In genomic region chr3L:15532368-15533030, dm6 we compare ENCODE assay signal across 1 fruit fly cellular context.
TF ChIP-seq lines count a peak whose summit lies in the region.

No protein-coding gene starts in this region.

TF ChIP-seq in whole organism, embryonic, 481 proteins besides CTCF, POLR2A, EP300 and RAD21 (continued from another document and continues in another):
- no peak for TF ChIP-seq CG10209 (GFP tag; optimal IDR thresholded peaks at IDR 0.05; lab: Kevin White, UChicago)
- no peak for TF ChIP-seq unpg (GFP tag; optimal IDR thresholded peaks at IDR 0.05; lab: Kevin White, UChicago)
- TF ChIP-seq Dfd (GFP tag; optimal IDR thresholded peaks at IDR 0.05; lab: Kevin White, UChicago) = no peak
- TF ChIP-seq zfh1 (GFP tag; IDR thresholded peaks at IDR 0.05; lab: Robert Waterston, UW) = peak; percentile 45; the same call in 1 of the 3 replicates
- no peak for TF ChIP-seq sna (GFP tag; IDR thresholded peaks at IDR 0.05; lab: Robert Waterston, UW; ENCODE audit: partially characterized antibody)
- TF ChIP-seq CG3407 (GFP tag; optimal IDR thresholded peaks at IDR 0.05; lab: Kevin White, UChicago) = no peak
- TF ChIP-seq corto (GFP tag; optimal IDR thresholded peaks at IDR 0.05; lab: Kevin White, UChicago) = no peak
- TF ChIP-seq CG2129 (GFP tag; IDR thresholded peaks at IDR 0.05; lab: Robert Waterston, UW; ENCODE audit: partially characterized antibody) = no peak
- TF ChIP-seq Chrac-16 (GFP tag; optimal IDR thresholded peaks at IDR 0.05; lab: Kevin White, UChicago) = peak; percentile 1
- no peak for TF ChIP-seq Dip2 (GFP tag; IDR thresholded peaks at IDR 0.05; lab: Robert Waterston, UW)
- 0 out of 3 replicates have a peak, but pooled peaks have one; percentile 26 for TF ChIP-seq ase (GFP tag; IDR thresholded peaks at IDR 0.05; lab: Robert Waterston, UW)
- no peak for TF ChIP-seq pfk (GFP tag; optimal IDR thresholded peaks at IDR 0.05; lab: Kevin White, UChicago)
- no peak for TF ChIP-seq CG18011 (GFP tag; optimal IDR thresholded peaks at IDR 0.05; lab: Kevin White, UChicago)
- TF ChIP-seq HLHmδ (GFP tag; optimal IDR thresholded peaks at IDR 0.05; lab: Kevin White, UChicago) = no peak
- TF ChIP-seq ftz-f1 (GFP tag; optimal IDR thresholded peaks at IDR 0.05; lab: Kevin White, UChicago) = no peak
- TF ChIP-seq Spps (tag; optimal IDR thresholded peaks at IDR 0.05; lab: Kevin White, UChicago) = no peak
- TF ChIP-seq Hr51 (GFP tag; optimal IDR thresholded peaks at IDR 0.05; lab: Kevin White, UChicago) = no peak
- TF ChIP-seq klu (GFP tag; IDR thresholded peaks at IDR 0.05; lab: Robert Waterston, UW) = peak; percentile 27; the same call in 1 of the 2 replicates
- peak; percentile 51 for TF ChIP-seq grau (tag; optimal IDR thresholded peaks at IDR 0.05; lab: Kevin White, UChicago)
- TF ChIP-seq lola (GFP tag; optimal IDR thresholded peaks at IDR 0.05; lab: Kevin White, UChicago) = peak in 1 of 3 experiments; percentile 42
- peak; percentile 23; the same call in 1 of the 2 replicates for TF ChIP-seq CG7372 (GFP tag; IDR thresholded peaks at IDR 0.05; lab: Robert Waterston, UW)
- TF ChIP-seq CG1792 (GFP tag; optimal IDR thresholded peaks at IDR 0.05; lab: Kevin White, UChicago) = peak; percentile 5
- TF ChIP-seq NFAT (GFP tag; IDR thresholded peaks at IDR 0.05; lab: Robert Waterston, UW) = no peak
- no peak for TF ChIP-seq B-H2 (GFP tag; optimal IDR thresholded peaks at IDR 0.05; lab: Kevin White, UChicago)
- no peak for TF ChIP-seq CG30020 (tag; optimal IDR thresholded peaks at IDR 0.05; lab: Kevin White, UChicago)
- no peak for TF ChIP-seq tll (GFP tag; optimal IDR thresholded peaks at IDR 0.05; lab: Kevin White, UChicago)
- TF ChIP-seq Dp (GFP tag; optimal IDR thresholded peaks at IDR 0.05; lab: Kevin White, UChicago) = no peak
- TF ChIP-seq Fer3 (tag; optimal IDR thresholded peaks at IDR 0.05; lab: Kevin White, UChicago) = peak; percentile 16
- peak; percentile 21; the same call in 1 of the 4 replicates for TF ChIP-seq Gug (GFP tag; IDR thresholded peaks at IDR 0.05; lab: Robert Waterston, UW)
- TF ChIP-seq sim (GFP tag; IDR thresholded peaks at IDR 0.05; lab: Robert Waterston, UW) = peak; percentile 29; the same call in 1 of the 2 replicates
- no peak for TF ChIP-seq her (GFP tag; optimal IDR thresholded peaks at IDR 0.05; lab: Kevin White, UChicago)
- no peak for TF ChIP-seq Scr (GFP tag; IDR thresholded peaks at IDR 0.05; lab: Robert Waterston, UW; ENCODE audit: partially characterized antibody)
- TF ChIP-seq Deaf1 (tag; optimal IDR thresholded peaks at IDR 0.05; lab: Kevin White, UChicago) = peak; percentile 69
- peak; percentile 35; the same call in 1 of the 2 replicates for TF ChIP-seq al (GFP tag; IDR thresholded peaks at IDR 0.05; lab: Robert Waterston, UW)
- TF ChIP-seq CG14710 (tag; optimal IDR thresholded peaks at IDR 0.05; lab: Kevin White, UChicago) = peak; percentile 74
- TF ChIP-seq Antp (GFP tag; optimal IDR thresholded peaks at IDR 0.05; lab: Kevin White, UChicago) = peak; percentile 27
- TF ChIP-seq CG10267 (tag; optimal IDR thresholded peaks at IDR 0.05; lab: Kevin White, UChicago) = peak; percentile 46
- TF ChIP-seq inv (GFP tag; IDR thresholded peaks at IDR 0.05; lab: Robert Waterston, UW; ENCODE audit: partially characterized antibody) = no peak
- TF ChIP-seq sug (tag; optimal IDR thresholded peaks at IDR 0.05; lab: Kevin White, UChicago) = peak; percentile 14
- no peak for TF ChIP-seq tin (GFP tag; optimal IDR thresholded peaks at IDR 0.05; lab: Kevin White, UChicago)
- TF ChIP-seq wor (GFP tag; IDR thresholded peaks at IDR 0.05; lab: Robert Waterston, UW) = peak; percentile 32; the same call in 1 of the 2 replicates
- no peak for TF ChIP-seq Ets97D (GFP tag; optimal IDR thresholded peaks at IDR 0.05; lab: Kevin White, UChicago)
- TF ChIP-seq Nf-YC (tag; optimal IDR thresholded peaks at IDR 0.05; lab: Kevin White, UChicago) = no peak
- TF ChIP-seq CG8281 (tag; optimal IDR thresholded peaks at IDR 0.05; lab: Kevin White, UChicago) = no peak
- TF ChIP-seq CG10274 (GFP tag; optimal IDR thresholded peaks at IDR 0.05; lab: Kevin White, UChicago) = peak; percentile 6
- TF ChIP-seq shn (GFP tag; optimal IDR thresholded peaks at IDR 0.05; lab: Kevin White, UChicago) = no peak
- TF ChIP-seq Sin3A (optimal IDR thresholded peaks at IDR 0.05; lab: Kevin White, UChicago) = no peak
- 0 out of 3 replicates have a peak, but pooled peaks have one; percentile 43 for TF ChIP-seq otp (GFP tag; IDR thresholded peaks at IDR 0.05; lab: Robert Waterston, UW)
- TF ChIP-seq CG6689 (GFP tag; IDR thresholded peaks at IDR 0.05; lab: Robert Waterston, UW) = peak; percentile 34; the same call in 1 of the 2 replicates
- TF ChIP-seq CG18619 (GFP tag; optimal IDR thresholded peaks at IDR 0.05; lab: Kevin White, UChicago) = no peak
- no peak for TF ChIP-seq sc (optimal IDR thresholded peaks at IDR 0.05; lab: Kevin White, UChicago)
- TF ChIP-seq sc (GFP tag; optimal IDR thresholded peaks at IDR 0.05; lab: Kevin White, UChicago) = no peak
- peak; percentile 68 for TF ChIP-seq ranshi (GFP tag; IDR thresholded peaks at IDR 0.05; lab: Robert Waterston, UW)
- no peak for TF ChIP-seq usp (GFP tag; optimal IDR thresholded peaks at IDR 0.05; lab: Kevin White, UChicago)
- no peak for TF ChIP-seq bowl (GFP tag; IDR thresholded peaks at IDR 0.05; lab: Robert Waterston, UW)
- TF ChIP-seq CG4707 (GFP tag; optimal IDR thresholded peaks at IDR 0.05; lab: Kevin White, UChicago) = no peak
- 0 out of 2 replicates have a peak, but pooled peaks have one; percentile 58 for TF ChIP-seq rib (GFP tag; IDR thresholded peaks at IDR 0.05; lab: Robert Waterston, UW)
- TF ChIP-seq CG6272 (GFP tag; IDR thresholded peaks at IDR 0.05; lab: Robert Waterston, UW) = no peak
- peak; percentile 16 for TF ChIP-seq oc (tag; optimal IDR thresholded peaks at IDR 0.05; lab: Kevin White, UChicago)
- TF ChIP-seq vnd (GFP tag; IDR thresholded peaks at IDR 0.05; lab: Robert Waterston, UW; ENCODE audit: partially characterized antibody) = no peak
- TF ChIP-seq CG32772 (GFP tag; IDR thresholded peaks at IDR 0.05; lab: Robert Waterston, UW) = peak; percentile 55; the same call in 1 of the 2 replicates
- TF ChIP-seq D (optimal IDR thresholded peaks at IDR 0.05; lab: Kevin White, UChicago) = no peak
- peak; percentile 70 for TF ChIP-seq D (GFP tag; optimal IDR thresholded peaks at IDR 0.05; lab: Kevin White, UChicago)
- no peak for TF ChIP-seq pan (optimal IDR thresholded peaks at IDR 0.05; lab: Kevin White, UChicago)
- TF ChIP-seq pan (GFP tag; optimal IDR thresholded peaks at IDR 0.05 in 1 of 2, IDR thresholded peaks at IDR 0.05 in 1 of 2) = peak in 1 of 2 experiments; percentile 72
- TF ChIP-seq CG14014 (GFP tag; IDR thresholded peaks at IDR 0.05; lab: Robert Waterston, UW) = peak; percentile 59; the same call in 1 of the 2 replicates
- peak; percentile 18 for TF ChIP-seq sd (tag; optimal IDR thresholded peaks at IDR 0.05; lab: Kevin White, UChicago)
- peak; percentile 73 for TF ChIP-seq gsb-n (tag; optimal IDR thresholded peaks at IDR 0.05; lab: Kevin White, UChicago)
- TF ChIP-seq emc (GFP tag; optimal IDR thresholded peaks at IDR 0.05; lab: Kevin White, UChicago) = no peak
- TF ChIP-seq fd96Cb (tag; optimal IDR thresholded peaks at IDR 0.05; lab: Kevin White, UChicago) = peak; percentile 66
- no peak for TF ChIP-seq CG11085 (GFP tag; IDR thresholded peaks at IDR 0.05; lab: Robert Waterston, UW)
- TF ChIP-seq CG9609 (GFP tag; optimal IDR thresholded peaks at IDR 0.05; lab: Kevin White, UChicago) = no peak
- no peak for TF ChIP-seq CG13296 (GFP tag; optimal IDR thresholded peaks at IDR 0.05; lab: Kevin White, UChicago)
- TF ChIP-seq zf30C (GFP tag; optimal IDR thresholded peaks at IDR 0.05; lab: Kevin White, UChicago) = no peak
- TF ChIP-seq chif (GFP tag; optimal IDR thresholded peaks at IDR 0.05; lab: Kevin White, UChicago) = peak in 1 of 2 experiments; percentile 33
- no peak for TF ChIP-seq dan (GFP tag; IDR thresholded peaks at IDR 0.05; lab: Robert Waterston, UW)
- no peak for TF ChIP-seq Mrtf (GFP tag; IDR thresholded peaks at IDR 0.05; lab: Robert Waterston, UW)
- no peak for TF ChIP-seq Eip74EF (GFP tag; optimal IDR thresholded peaks at IDR 0.05; lab: Kevin White, UChicago)
- TF ChIP-seq knrl (GFP tag; IDR thresholded peaks at IDR 0.05; lab: Robert Waterston, UW; ENCODE audit: partially characterized antibody) = no peak
- TF ChIP-seq Usf (GFP tag; optimal IDR thresholded peaks at IDR 0.05; lab: Kevin White, UChicago) = no peak
- no peak for TF ChIP-seq stwl (tag; optimal IDR thresholded peaks at IDR 0.05; lab: Kevin White, UChicago)
- TF ChIP-seq CG8359 (GFP tag; optimal IDR thresholded peaks at IDR 0.05; lab: Kevin White, UChicago; ENCODE audit: borderline replicate concordance) = no peak
- peak; percentile 21 for TF ChIP-seq eyg (GFP tag; optimal IDR thresholded peaks at IDR 0.05; lab: Kevin White, UChicago)
- no peak for TF ChIP-seq pnt (GFP tag; optimal IDR thresholded peaks at IDR 0.05; lab: Kevin White, UChicago)
- TF ChIP-seq ato (GFP tag; IDR thresholded peaks at IDR 0.05; lab: Robert Waterston, UW; ENCODE audit: partially characterized antibody) = no peak
- no peak for TF ChIP-seq crp (GFP tag; optimal IDR thresholded peaks at IDR 0.05; lab: Kevin White, UChicago)
- no peak for TF ChIP-seq grn (GFP tag; optimal IDR thresholded peaks at IDR 0.05; lab: Kevin White, UChicago)
- TF ChIP-seq tgo (GFP tag; IDR thresholded peaks at IDR 0.05; lab: Robert Waterston, UW) = peak; percentile 63
- TF ChIP-seq crc (GFP tag; optimal IDR thresholded peaks at IDR 0.05; lab: Kevin White, UChicago) = no peak
- peak; percentile 23; the same call in 1 of the 2 replicates for TF ChIP-seq Rfx (GFP tag; IDR thresholded peaks at IDR 0.05; lab: Robert Waterston, UW)
- no peak for TF ChIP-seq CG17186 (GFP tag; optimal IDR thresholded peaks at IDR 0.05; lab: Kevin White, UChicago)
- no peak for TF ChIP-seq stc (GFP tag; IDR thresholded peaks at IDR 0.05; lab: Robert Waterston, UW)
- 0 out of 3 replicates have a peak, but pooled peaks have one; percentile 25 for TF ChIP-seq so (GFP tag; IDR thresholded peaks at IDR 0.05; lab: Robert Waterston, UW)
- peak; percentile 48 for TF ChIP-seq row (GFP tag; IDR thresholded peaks at IDR 0.05; lab: Robert Waterston, UW)
- TF ChIP-seq hb (GFP tag; IDR thresholded peaks at IDR 0.05; lab: Robert Waterston, UW; ENCODE audit: partially characterized antibody) = no peak
- peak; percentile 58 for TF ChIP-seq lmd (GFP tag; IDR thresholded peaks at IDR 0.05; lab: Robert Waterston, UW)
- no peak for TF ChIP-seq CG8290 (GFP tag; optimal IDR thresholded peaks at IDR 0.05; lab: Kevin White, UChicago)
- peak in 1 of 2 experiments; percentile 26 for TF ChIP-seq CG8290 (tag; optimal IDR thresholded peaks at IDR 0.05; lab: Kevin White, UChicago)
- TF ChIP-seq CG7839 (tag; optimal IDR thresholded peaks at IDR 0.05; lab: Kevin White, UChicago) = peak; percentile 38
- peak; percentile 3 for TF ChIP-seq Xbp1 (GFP tag; optimal IDR thresholded peaks at IDR 0.05; lab: Kevin White, UChicago)
- no peak for TF ChIP-seq Neu2 (GFP tag; optimal IDR thresholded peaks at IDR 0.05; lab: Kevin White, UChicago; ENCODE audit: borderline replicate concordance)
- no peak for TF ChIP-seq h (optimal IDR thresholded peaks at IDR 0.05; lab: Kevin White, UChicago)
- peak; percentile 61 for TF ChIP-seq CG2712 (tag; optimal IDR thresholded peaks at IDR 0.05; lab: Kevin White, UChicago)
- no peak for TF ChIP-seq amos (GFP tag; IDR thresholded peaks at IDR 0.05; lab: Robert Waterston, UW; ENCODE audit: partially characterized antibody)
- TF ChIP-seq CG2199 (GFP tag; IDR thresholded peaks at IDR 0.05; lab: Robert Waterston, UW) = peak; percentile 91
- TF ChIP-seq dpn (GFP tag; optimal IDR thresholded peaks at IDR 0.05; lab: Kevin White, UChicago) = no peak
- no peak for TF ChIP-seq z (GFP tag; IDR thresholded peaks at IDR 0.05; lab: Robert Waterston, UW)
- no peak for TF ChIP-seq hth (optimal IDR thresholded peaks at IDR 0.05; lab: Kevin White, UChicago)
- TF ChIP-seq unc-4 (GFP tag; IDR thresholded peaks at IDR 0.05; lab: Robert Waterston, UW; ENCODE audit: partially characterized antibody) = no peak
- TF ChIP-seq gsb (GFP tag; IDR thresholded peaks at IDR 0.05; lab: Robert Waterston, UW) = peak; percentile 47; the same call in 1 of the 2 replicates
- no peak for TF ChIP-seq pum (GFP tag; optimal IDR thresholded peaks at IDR 0.05; lab: Kevin White, UChicago)
- TF ChIP-seq CG7357 (GFP tag; IDR thresholded peaks at IDR 0.05; lab: Robert Waterston, UW) = no peak
- TF ChIP-seq CG4854 (GFP tag; optimal IDR thresholded peaks at IDR 0.05; lab: Kevin White, UChicago) = no peak
- TF ChIP-seq dmrt99B (tag; optimal IDR thresholded peaks at IDR 0.05; lab: Kevin White, UChicago) = peak; percentile 63
- no peak for TF ChIP-seq cg (GFP tag; optimal IDR thresholded peaks at IDR 0.05; lab: Kevin White, UChicago)
- no peak for TF ChIP-seq CG4360 (GFP tag; IDR thresholded peaks at IDR 0.05; lab: Robert Waterston, UW)
- TF ChIP-seq CG7556 (GFP tag; optimal IDR thresholded peaks at IDR 0.05; lab: Kevin White, UChicago) = peak; percentile 54
- peak; percentile 42 for TF ChIP-seq sisA (GFP tag; IDR thresholded peaks at IDR 0.05; lab: Robert Waterston, UW)
- TF ChIP-seq CG32767 (GFP tag; IDR thresholded peaks at IDR 0.05; lab: Robert Waterston, UW) = no peak
- 0 out of 2 replicates have a peak, but pooled peaks have one; percentile 34 for TF ChIP-seq sob (GFP tag; IDR thresholded peaks at IDR 0.05; lab: Robert Waterston, UW)
- TF ChIP-seq jumu (GFP tag; optimal IDR thresholded peaks at IDR 0.05; lab: Kevin White, UChicago) = no peak
- peak; percentile 67 for TF ChIP-seq CG2678 (tag; optimal IDR thresholded peaks at IDR 0.05; lab: Kevin White, UChicago)
- TF ChIP-seq ab (GFP tag; optimal IDR thresholded peaks at IDR 0.05; lab: Kevin White, UChicago) = no peak
- TF ChIP-seq CG42726 (GFP tag; IDR thresholded peaks at IDR 0.05; lab: Robert Waterston, UW; ENCODE audit: partially characterized antibody) = no peak
- 0 out of 3 replicates have a peak, but pooled peaks have one; percentile 43 for TF ChIP-seq CG11456 (GFP tag; IDR thresholded peaks at IDR 0.05; lab: Robert Waterston, UW)
- no peak for TF ChIP-seq CG8478 (optimal IDR thresholded peaks at IDR 0.05; lab: Kevin White, UChicago)
- no peak for TF ChIP-seq Hand (GFP tag; optimal IDR thresholded peaks at IDR 0.05; lab: Kevin White, UChicago)
- TF ChIP-seq CG9727 (GFP tag; optimal IDR thresholded peaks at IDR 0.05; lab: Kevin White, UChicago) = peak; percentile 68
- TF ChIP-seq Nf-YB (GFP tag; optimal IDR thresholded peaks at IDR 0.05; lab: Kevin White, UChicago) = no peak
- no peak for TF ChIP-seq wek (GFP tag; optimal IDR thresholded peaks at IDR 0.05; lab: Kevin White, UChicago)
- TF ChIP-seq CG1647 (GFP tag; optimal IDR thresholded peaks at IDR 0.05; lab: Kevin White, UChicago) = no peak
